Fruit fly (Drosophila melanogaster) whole organism, wandering third instar larva: ENCODE results near the gene CG33639.

ENCODE experiments used
- CG32264 ChIP-seq: fragments of 200-800 bp; sonication (Bioruptor generic); optimal IDR thresholded peaks from 2 replicates; lab custom pipeline; 2016; ENCODE audit warnings: missing biosample characterization, missing genetic modification characterization
- CG9705 ChIP-seq: fragments of 200-800 bp; sonication (Bioruptor generic); optimal IDR thresholded peaks from 2 replicates; lab custom pipeline; 2018; ENCODE audit warnings: missing biosample characterization, mild to moderate bottlenecking, missing genetic modification characterization
- Dfd ChIP-seq: fragments of >200 bp; optimal IDR thresholded peaks from 2 replicates; lab custom pipeline; 2017; ENCODE audit warnings: missing biosample characterization, missing genetic modification characterization
- Dif ChIP-seq: fragments of 200-275, 200-300 bp; sonication (Bioruptor generic); optimal IDR thresholded peaks from 2 replicates; lab custom pipeline; 2018; ENCODE audit warnings: missing biosample characterization, missing genetic modification characterization; ENCODE audit not compliant: partially characterized antibody
- GATAd ChIP-seq: sonication (Bioruptor generic); optimal IDR thresholded peaks from 2 replicates; lab custom pipeline; 2016; ENCODE audit warnings: missing biosample characterization, missing genetic modification characterization
- HLH106 ChIP-seq: fragments of 200-800 bp; optimal IDR thresholded peaks from 3 replicates; lab custom pipeline; 2019; ENCODE audit warnings: missing biosample characterization, mild to moderate bottlenecking, missing genetic modification characterization, moderate library complexity
- Hnf4 ChIP-seq: fragments of 200-800 bp; sonication (Bioruptor generic); optimal IDR thresholded peaks from 2 replicates; lab custom pipeline; 2016; ENCODE audit warnings: missing biosample characterization, mild to moderate bottlenecking, missing genetic modification characterization
- Hr78 ChIP-seq: fragments of >200 bp; optimal IDR thresholded peaks from 2 replicates; lab custom pipeline; 2017; ENCODE audit warnings: missing biosample characterization, missing genetic modification characterization
- Hr83 ChIP-seq: fragments of 200-300 bp; sonication (Bioruptor generic); optimal IDR thresholded peaks from 2 replicates; lab custom pipeline; 2016; ENCODE audit warnings: missing biosample characterization, mild to moderate bottlenecking, missing genetic modification characterization, moderate library complexity; ENCODE audit not compliant: poor library complexity, severe bottlenecking
- Jra ChIP-seq: sonication (Bioruptor generic); optimal IDR thresholded peaks from 2 replicates; lab custom pipeline; 2016; ENCODE audit warnings: missing biosample characterization, missing genetic modification characterization
- N ChIP-seq: fragments of >200 bp; optimal IDR thresholded peaks from 2 replicates; lab custom pipeline; 2018; ENCODE audit warnings: missing biosample characterization, missing external identifiers, missing genetic modification characterization
- OdsH ChIP-seq: fragments of 200-800 bp; sonication (Bioruptor generic); optimal IDR thresholded peaks from 2 replicates; lab custom pipeline; 2016; ENCODE audit warnings: missing biosample characterization, mild to moderate bottlenecking, missing genetic modification characterization
- Rel ChIP-seq, 2 experiments: fragments of 200-800 bp; sonication (Bioruptor generic) in 1 of 2; optimal IDR thresholded peaks; 2 replicates in 1 of 2; 3 replicates in 1 of 2; lab custom pipeline; 2016 to 2019; ENCODE audit warnings: mild to moderate bottlenecking in 2 of 2, missing biosample characterization in 2 of 2, missing genetic modification characterization in 2 of 2, moderate library complexity in 1 of 2
- Sp1 ChIP-seq: fragments of 200-800 bp; sonication (Bioruptor generic); optimal IDR thresholded peaks from 3 replicates; lab custom pipeline; 2019; ENCODE audit warnings: missing biosample characterization, mild to moderate bottlenecking, missing genetic modification characterization, moderate library complexity
- Vsx2 ChIP-seq: fragments of 200-300, 225-300 bp; sonication (Bioruptor generic); optimal IDR thresholded peaks from 2 replicates; lab custom pipeline; 2018; ENCODE audit warnings: missing biosample characterization, missing genetic modification characterization; ENCODE audit not compliant: partially characterized antibody
- br ChIP-seq: fragments of 200-800 bp; sonication (Bioruptor generic); optimal IDR thresholded peaks from 2 replicates; lab custom pipeline; 2016; ENCODE audit warnings: missing biosample characterization, missing genetic modification characterization
- dl ChIP-seq, 2 experiments: fragments of 175-275, 200-275 bp in 1 of 2; fragments of 200-275 bp in 1 of 2; sonication (Bioruptor generic); optimal IDR thresholded peaks; lab custom pipeline; 2018; ENCODE audit warnings: mild to moderate bottlenecking in 2 of 2, missing biosample characterization in 2 of 2, missing genetic modification characterization in 2 of 2, moderate library complexity in 2 of 2; ENCODE audit not compliant: partially characterized antibody in 2 of 2, insufficient read depth in 1 of 2
- dmrt93B ChIP-seq: fragments of 200-800 bp; sonication (Bioruptor generic); optimal IDR thresholded peaks from 2 replicates; lab custom pipeline; 2018; ENCODE audit warnings: missing biosample characterization, mild to moderate bottlenecking, missing genetic modification characterization
- dsf ChIP-seq: sonication (Bioruptor generic); optimal IDR thresholded peaks from 2 replicates; lab custom pipeline; 2016; ENCODE audit warnings: missing biosample characterization, missing genetic modification characterization, borderline replicate concordance
- ey ChIP-seq: fragments of 200-800 bp; sonication (Bioruptor generic); optimal IDR thresholded peaks from 2 replicates; lab custom pipeline; 2016; ENCODE audit warnings: missing biosample characterization, missing genetic modification characterization
- foxo ChIP-seq, 2 experiments: fragments of 200-800 bp; sonication (Bioruptor generic); optimal IDR thresholded peaks; 2 replicates in 1 of 2; 3 replicates in 1 of 2; lab custom pipeline; 2016 to 2017; ENCODE audit warnings: missing biosample characterization in 2 of 2, missing genetic modification characterization in 2 of 2
- fru ChIP-seq: fragments of 200-800 bp; sonication (Bioruptor generic); optimal IDR thresholded peaks from 3 replicates; lab custom pipeline; 2016; ENCODE audit warnings: missing biosample characterization, mild to moderate bottlenecking, missing genetic modification characterization
- h ChIP-seq: fragments of 200-800 bp; sonication (Bioruptor generic); optimal IDR thresholded peaks from 3 replicates; lab custom pipeline; 2016; ENCODE audit warnings: missing biosample characterization, mild to moderate bottlenecking, missing genetic modification characterization
- lola ChIP-seq: fragments of >200 bp; optimal IDR thresholded peaks from 2 replicates; lab custom pipeline; 2017; ENCODE audit warnings: missing biosample characterization, missing genetic modification characterization
- pan ChIP-seq: fragments of >200 bp; optimal IDR thresholded peaks from 2 replicates; lab custom pipeline; 2017
- psq ChIP-seq: fragments of 200-800 bp; sonication (Bioruptor generic); optimal IDR thresholded peaks from 3 replicates; lab custom pipeline; 2017; ENCODE audit warnings: missing biosample characterization, mild to moderate bottlenecking, missing genetic modification characterization, moderate library complexity
- rgr ChIP-seq: fragments of 200-800 bp; sonication (Bioruptor generic); optimal IDR thresholded peaks from 3 replicates; lab custom pipeline; 2016; ENCODE audit warnings: missing biosample characterization, mild to moderate bottlenecking, missing genetic modification characterization
- tai ChIP-seq: sonication (Bioruptor generic); optimal IDR thresholded peaks from 2 replicates; lab custom pipeline; 2016; ENCODE audit warnings: missing biosample characterization, missing genetic modification characterization
- woc ChIP-seq: sonication (Bioruptor generic); optimal IDR thresholded peaks from 2 replicates; lab custom pipeline; 2016; ENCODE audit warnings: missing biosample characterization, mild to moderate bottlenecking, missing genetic modification characterization

The CG33639 gene

DNA sequence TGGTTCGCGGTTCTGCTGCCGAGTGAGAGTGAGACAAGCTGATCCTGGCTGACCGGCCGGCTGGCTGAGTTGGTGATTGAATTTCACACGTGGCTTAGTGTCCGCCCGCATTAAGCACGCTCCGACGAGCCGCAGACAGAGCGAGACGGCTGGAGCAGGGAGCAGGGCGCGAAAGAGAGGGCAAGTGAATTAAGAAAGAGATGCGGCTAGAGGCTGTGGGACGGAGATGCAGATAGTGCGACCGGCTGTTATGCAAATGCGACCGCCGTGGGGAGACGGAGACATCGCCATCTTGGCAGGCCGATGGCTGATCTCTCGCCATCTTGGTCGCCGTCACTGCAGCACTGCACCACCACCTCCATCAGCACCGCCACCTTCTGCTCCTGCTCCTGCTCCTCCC, 41.0 kb upstream of the CG33639 start:
- TF ChIP-seq Hnf4 (GFP tag; lab: Kevin White, UChicago): no peak

dm6 chrX:18263382-18263781, 37.5 kb upstream of the CG33639 start:
- TF ChIP-seq OdsH (GFP tag; lab: Kevin White, UChicago) (peak; percentile 6), ey (peak; percentile 2), dl (GFP tag; optimal IDR thresholded peaks at IDR 0.05; lab: Kevin White, UChicago; ENCODE audit: insufficient read depth in 1 of 2, partially characterized antibody in 2 of 2) (no peak), foxo (GFP tag; optimal IDR thresholded peaks at IDR 0.05; lab: Kevin White, UChicago) (peak in 1 of 2 experiments; percentile 44), psq (peak; percentile 23), CG32264 (no peak), fru (GFP tag; lab: Kevin White, UChicago) (peak; percentile 33), dsf (GFP tag; lab: Kevin White, UChicago) (no peak), HLH106 (tag; lab: Kevin White, UChicago) (peak; percentile 8), woc (peak; percentile 55), h (GFP tag; lab: Kevin White, UChicago) (peak; percentile 18)

dm6 chrX:18262151-18262550, 36.3 kb upstream of the CG33639 start:
- TF ChIP-seq HLH106 (tag; lab: Kevin White, UChicago) (peak; percentile 4), dl (GFP tag; optimal IDR thresholded peaks at IDR 0.05; lab: Kevin White, UChicago; ENCODE audit: insufficient read depth in 1 of 2, partially characterized antibody in 2 of 2) (no peak)

DNA sequence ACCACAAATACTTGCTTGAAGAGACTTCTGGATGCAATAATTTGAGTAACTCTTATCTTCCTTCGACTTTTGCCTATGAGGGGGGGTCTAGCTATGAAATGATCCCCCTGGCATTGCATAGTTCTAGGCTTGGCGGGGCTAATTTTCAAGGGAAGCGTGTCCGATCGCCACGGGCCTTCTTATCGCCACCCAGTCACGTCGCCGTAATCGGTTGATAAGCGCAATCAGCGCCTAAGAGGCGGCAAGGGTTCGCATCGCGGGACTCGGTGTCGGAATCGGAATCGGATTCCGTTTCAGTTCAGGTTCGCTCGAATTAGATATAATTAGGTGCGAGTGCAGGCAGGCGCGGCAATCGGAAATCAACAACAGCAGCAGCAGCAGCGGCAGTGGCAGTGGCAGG, 35.6 kb upstream of the CG33639 start:
- no peak for TF ChIP-seq Vsx2
- TF ChIP-seq CG9705 (GFP tag; lab: Kevin White, UChicago): no peak
- TF ChIP-seq br (GFP tag; lab: Kevin White, UChicago): no peak
- TF ChIP-seq N: no peak
- TF ChIP-seq dsf (GFP tag; lab: Kevin White, UChicago): no peak
- TF ChIP-seq HLH106 (tag; lab: Kevin White, UChicago): no peak
- TF ChIP-seq rgr (GFP tag; lab: Kevin White, UChicago): no peak
- no peak for TF ChIP-seq GATAd
- TF ChIP-seq dmrt93B (GFP tag; lab: Kevin White, UChicago): no peak
- TF ChIP-seq Rel (GFP tag; optimal IDR thresholded peaks at IDR 0.05; lab: Kevin White, UChicago): no peak
- TF ChIP-seq Rel (tag; optimal IDR thresholded peaks at IDR 0.05; lab: Kevin White, UChicago): no peak
- TF ChIP-seq Dfd (GFP tag; lab: Kevin White, UChicago): no peak
- TF ChIP-seq fru (GFP tag; lab: Kevin White, UChicago): no peak
- no peak for TF ChIP-seq psq
- no peak for TF ChIP-seq OdsH (GFP tag; lab: Kevin White, UChicago)
- TF ChIP-seq, all 38 proteins: peak for 0

DNA sequence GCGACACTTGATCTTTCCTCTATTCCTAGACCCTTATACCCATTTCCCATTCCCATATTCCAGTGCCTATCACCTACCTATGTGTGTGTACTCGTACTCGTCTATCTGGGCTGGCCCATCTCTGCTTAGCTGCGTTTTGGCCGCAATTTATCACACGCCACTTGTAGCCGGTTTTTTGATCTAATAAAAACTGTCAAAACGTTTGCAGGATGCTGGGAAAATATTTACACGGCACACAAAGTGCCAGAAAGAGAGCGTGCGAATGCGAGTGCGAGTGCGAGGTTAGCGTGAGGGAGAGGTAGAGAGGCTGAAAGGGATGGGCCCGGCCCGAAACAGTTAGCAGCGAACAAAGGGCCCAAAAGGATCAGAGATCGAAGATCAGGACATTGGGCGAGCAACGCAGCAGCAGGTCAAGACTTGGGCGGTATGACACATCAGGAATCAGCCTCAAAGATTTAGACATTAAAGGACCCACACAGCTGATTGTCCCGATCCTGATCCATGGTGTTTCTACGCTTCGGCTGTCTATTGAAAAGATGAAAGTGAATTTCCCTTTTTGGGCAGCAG, 34.2 kb upstream of the CG33639 start:
- no peak for TF ChIP-seq Dif (GFP tag; lab: Kevin White, UChicago)
- TF ChIP-seq woc: no peak
- no peak for TF ChIP-seq CG32264
- TF ChIP-seq CG9705 (GFP tag; lab: Kevin White, UChicago): no peak
- no peak for TF ChIP-seq pan (lab: Kevin White, UChicago)
- TF ChIP-seq Hr78 (GFP tag; lab: Kevin White, UChicago): no peak
- TF ChIP-seq dsf (GFP tag; lab: Kevin White, UChicago): no peak
- TF ChIP-seq tai (GFP tag; lab: Kevin White, UChicago): no peak
- TF ChIP-seq Dfd (GFP tag; lab: Kevin White, UChicago): no peak
- TF ChIP-seq Vsx2: no peak
- TF ChIP-seq fru (GFP tag; lab: Kevin White, UChicago): no peak
- TF ChIP-seq GATAd: no peak
- no peak for TF ChIP-seq Rel (GFP tag; optimal IDR thresholded peaks at IDR 0.05; lab: Kevin White, UChicago)
- TF ChIP-seq Rel (tag; optimal IDR thresholded peaks at IDR 0.05; lab: Kevin White, UChicago): no peak
- TF ChIP-seq N: no peak
- no peak for TF ChIP-seq Jra

dm6 chrX:18259417-18259816, 33.5 kb upstream of the CG33639 start, which contains the start of gene CG15059:
CG15059 (minus strand) TSS chrX:18259517.
- TF ChIP-seq N (no peak), Hr83 (GFP tag; lab: Kevin White, UChicago) (no peak), ey (no peak), br (GFP tag; lab: Kevin White, UChicago) (no peak), h (GFP tag; lab: Kevin White, UChicago) (no peak), lola (GFP tag; lab: Kevin White, UChicago) (no peak), Sp1 (GFP tag; lab: Kevin White, UChicago) (no peak)
- TF ChIP-seq, all 38 proteins: peak for 0
